Fruit fly (Drosophila melanogaster) Kc167 (cell line): ENCODE data around the gene Sur.

Source experiments
- Myc ChIP-seq: fragments of >200 bp; optimal IDR thresholded peaks from 2 replicates; lab custom pipeline; 2017; ENCODE audit warnings: missing external identifiers
- Sin3A ChIP-seq: fragments of >200 bp; optimal IDR thresholded peaks from 2 replicates; lab custom pipeline; 2018; ENCODE audit warnings: missing external identifiers
- h ChIP-seq: fragments of >200 bp; optimal IDR thresholded peaks from 3 replicates; lab custom pipeline; 2018; ENCODE audit warnings: missing external identifiers
- insv ChIP-seq: fragments of >200 bp; optimal IDR thresholded peaks from 3 replicates; lab custom pipeline; 2018; ENCODE audit warnings: missing external identifiers
- psq ChIP-seq: fragments of >200 bp; optimal IDR thresholded peaks from 2 replicates; lab custom pipeline; 2017; ENCODE audit warnings: missing external identifiers
- ttk ChIP-seq: sonication (Bioruptor generic); optimal IDR thresholded peaks from 2 replicates; lab custom pipeline; 2017; ENCODE audit warnings: missing external identifiers

DNA sequence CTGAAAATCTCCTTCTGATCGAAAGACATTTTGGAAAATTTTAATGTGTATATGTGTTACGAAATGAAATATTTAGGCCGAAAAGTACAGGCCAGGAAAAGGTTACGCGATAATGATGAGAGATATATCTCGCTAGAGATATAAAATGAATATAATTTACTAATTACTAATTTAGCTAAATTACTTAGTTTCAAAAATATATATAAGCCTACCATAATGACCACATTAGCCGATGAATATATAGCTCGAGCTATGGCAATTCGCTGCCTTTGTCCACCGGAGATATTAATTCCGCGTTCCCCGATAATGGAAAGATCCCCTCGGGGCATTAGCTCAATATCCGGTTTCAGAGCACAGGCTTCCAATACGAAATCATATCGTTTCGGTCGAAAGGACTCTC is 7.5 kb downstream of the Sur start, which contains the start of gene Fum4:
- TF ChIP-seq h (lab: Kevin White, UChicago) (no peak), psq (lab: Kevin White, UChicago) (no peak), Sin3A (lab: Kevin White, UChicago) (no peak), insv (no peak), ttk (lab: Kevin White, UChicago) (no peak), Myc (lab: Kevin White, UChicago) (no peak)
